Worm (Caenorhabditis elegans) whole organism, late embryonic: ENCODE data around the gene sri-69.

ENCODE experiments used
- Y22D7AL.16 ChIP-seq: sonication (generic microtip); optimal IDR thresholded peaks from 2 replicates; lab custom pipeline; 2016; ENCODE audit warnings: missing genetic modification characterization, missing compliant biosample characterization
- ceh-14 ChIP-seq: sonication (generic microtip); optimal IDR thresholded peaks from 2 replicates; lab custom pipeline; 2016; ENCODE audit warnings: missing genotype, missing genetic modification characterization, missing compliant biosample characterization
- ceh-2 ChIP-seq: sonication (generic microtip); optimal IDR thresholded peaks from 2 replicates; lab custom pipeline; 2016; ENCODE audit warnings: missing genotype, missing genetic modification characterization, missing compliant biosample characterization
- ceh-24 ChIP-seq: sonication (generic microtip); optimal IDR thresholded peaks from 2 replicates; lab custom pipeline; 2016; ENCODE audit warnings: mild to moderate bottlenecking, missing genetic modification characterization, missing compliant biosample characterization
- ceh-9 ChIP-seq: sonication (generic microtip); optimal IDR thresholded peaks from 2 replicates; lab custom pipeline; 2016; ENCODE audit warnings: mild to moderate bottlenecking, missing genetic modification characterization, inconsistent platforms, missing compliant biosample characterization
- hlh-8 ChIP-seq: sonication (generic microtip); optimal IDR thresholded peaks from 2 replicates; lab custom pipeline; 2016; ENCODE audit warnings: missing genotype, missing genetic modification characterization, missing compliant biosample characterization
- nfya-1 ChIP-seq: sonication (generic microtip); optimal IDR thresholded peaks from 2 replicates; lab custom pipeline; 2017; ENCODE audit warnings: missing genetic modification characterization, mild to moderate bottlenecking, missing compliant biosample characterization, antibody characterized with exemption, moderate library complexity
- nhr-11 ChIP-seq: fragments of 150-350 bp; optimal IDR thresholded peaks from 2 replicates; lab custom pipeline; 2014; ENCODE audit warnings: missing biosample characterization, missing genetic modification characterization
- pqm-1 ChIP-seq: sonication (generic microtip); optimal IDR thresholded peaks from 2 replicates; lab custom pipeline; 2016; ENCODE audit warnings: missing genetic modification characterization, missing compliant biosample characterization
- rnt-1 ChIP-seq: sonication (generic microtip); optimal IDR thresholded peaks from 2 replicates; lab custom pipeline; 2016; ENCODE audit warnings: missing genetic modification characterization, missing compliant biosample characterization
- syd-9 ChIP-seq: sonication (generic microtip); optimal IDR thresholded peaks from 2 replicates; lab custom pipeline; 2016; ENCODE audit warnings: mild to moderate bottlenecking, missing genetic modification characterization, moderate library complexity, missing compliant biosample characterization

- TF ChIP-seq ceh-2 (tag; lab: Kevin White, UChicago) (no peak), ceh-14 (no peak), syd-9 (tag; lab: Kevin White, UChicago) (no peak), ceh-24 (tag; lab: Kevin White, UChicago) (no peak), nfya-1 (tag; lab: Kevin White, UChicago) (no peak), Y22D7AL.16 (tag; lab: Kevin White, UChicago) (no peak), rnt-1 (tag; lab: Kevin White, UChicago) (no peak), pqm-1 (tag; lab: Kevin White, UChicago) (no peak), hlh-8 (no peak), ceh-9 (tag; lab: Kevin White, UChicago) (no peak), nhr-11 (no peak)
Measured at ce11 chrV:16966636-16967035, 41.6 kb downstream of the sri-69 start, which contains the start of gene fbxa-90.
